Fruit fly (Drosophila melanogaster): ENCODE data around the gene Cpsf73.

DNA sequence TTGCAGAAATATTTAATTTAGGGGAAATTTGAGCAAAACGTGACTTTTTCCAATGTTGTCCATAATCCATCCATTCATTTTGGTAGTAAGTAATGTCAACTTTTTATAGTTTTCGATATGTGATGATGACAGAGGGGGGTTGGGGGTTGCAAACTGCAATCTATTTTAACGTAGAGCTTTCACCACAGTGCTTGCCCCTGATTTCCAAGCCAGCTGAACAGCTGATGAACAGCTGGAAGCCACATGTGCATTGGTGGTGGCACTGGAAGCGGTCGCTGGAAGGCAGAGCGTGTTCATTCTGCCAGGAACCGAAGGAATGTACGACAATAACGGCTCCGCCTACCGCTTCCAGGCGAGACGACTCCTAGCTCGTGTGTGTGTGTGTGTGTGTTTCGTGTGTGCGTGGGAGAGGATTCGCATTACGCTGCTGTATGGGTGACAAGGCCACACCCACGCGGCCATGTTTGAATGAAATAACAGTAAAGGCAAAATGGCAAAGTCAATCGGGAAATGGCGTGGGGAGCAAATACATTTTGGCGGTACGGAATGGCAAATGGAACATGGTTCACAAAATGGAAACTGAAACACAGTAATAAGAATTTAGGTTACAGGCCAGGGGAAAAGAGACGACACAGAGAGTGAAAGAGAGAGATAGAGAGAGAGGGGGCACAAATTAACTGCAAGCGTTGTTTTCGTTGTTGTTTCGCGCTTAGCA lies 35.7 kb upstream of the Cpsf73 start:
- TF ChIP-seq CG15710 (tag; optimal IDR thresholded peaks at IDR 0.05) = no peak
- no peak for TF ChIP-seq Pif1A (GFP tag; optimal IDR thresholded peaks at IDR 0.05)
- TF ChIP-seq CG12605 (GFP tag; IDR thresholded peaks at IDR 0.05) = no peak
- TF ChIP-seq Pif1B (GFP tag; optimal IDR thresholded peaks at IDR 0.05) = no peak
- no peak for TF ChIP-seq EcR (GFP tag; optimal IDR thresholded peaks at IDR 0.05)
- TF ChIP-seq Snoo (tag; optimal IDR thresholded peaks at IDR 0.05) = no peak
- no peak for TF ChIP-seq CG9948 (tag; optimal IDR thresholded peaks at IDR 0.05)
- no peak for TF ChIP-seq CG34367 (tag; optimal IDR thresholded peaks at IDR 0.05)
- TF ChIP-seq CG17806 (tag; optimal IDR thresholded peaks at IDR 0.05) = no peak
